Worm (Caenorhabditis elegans) whole organism, L4/young adult: ENCODE measurements around the gene zipt-2.1.

Source experiments
- W03F9.2 ChIP-seq: fragments of 150-350 bp; optimal IDR thresholded peaks from 2 replicates; lab custom pipeline; 2014; ENCODE audit warnings: missing biosample characterization, missing genetic modification characterization
- dao-5 ChIP-seq: sonication (generic microtip); optimal IDR thresholded peaks from 2 replicates; lab custom pipeline; 2016; ENCODE audit warnings: missing genotype, missing genetic modification characterization, moderate library complexity, missing compliant biosample characterization
- him-1 ChIP-seq: sonication (generic microtip); optimal IDR thresholded peaks from 2 replicates; lab custom pipeline; 2016; ENCODE audit warnings: missing genotype, missing genetic modification reagents, missing genetic modification characterization, missing compliant biosample characterization

DNA sequence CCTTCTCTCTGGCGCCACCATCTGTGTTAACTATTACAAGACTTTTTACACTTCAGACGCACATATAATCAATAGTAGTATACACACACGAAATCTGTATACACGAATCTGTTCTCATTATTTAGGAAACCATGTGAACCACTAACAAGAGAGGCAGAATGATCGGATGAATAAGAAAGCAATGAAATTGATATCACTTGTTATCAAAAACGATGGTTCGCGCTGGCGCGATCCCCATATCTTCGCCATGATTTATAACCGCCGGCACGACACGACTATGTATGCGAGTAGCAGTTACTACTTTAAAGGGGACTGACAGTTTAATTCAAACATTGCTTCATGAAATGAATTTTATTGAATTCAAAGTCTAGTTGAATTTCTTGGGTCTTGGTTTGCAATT lies 18.1 kb upstream of the zipt-2.1 start:
- TF ChIP-seq W03F9.2 (tag; lab: Kevin White, UChicago) (no peak), him-1 (tag; lab: Kevin White, UChicago) (no peak), dao-5 (tag; lab: Kevin White, UChicago) (no peak)
